Fruit fly (Drosophila melanogaster) whole organism, embryonic: ENCODE data around the gene CG31957.

Experiments
- Abd-B ChIP-seq: fragments of 200-800 bp; sonication (Bioruptor generic); optimal IDR thresholded peaks from 2 replicates; lab custom pipeline; 2018; ENCODE audit warnings: missing biosample characterization, mild to moderate bottlenecking, missing genetic modification characterization, moderate library complexity
- Aef1 ChIP-seq: fragments of 200-800 bp; sonication (Bioruptor generic); IDR thresholded peaks from 3 replicates; pipeline ENCODE4 v1.3.6; 2022; ENCODE audit warnings: missing biosample characterization, missing genetic modification characterization
- Asciz ChIP-seq: fragments of 200-800 bp; sonication (Bioruptor generic); optimal IDR thresholded peaks from 2 replicates; lab custom pipeline; 2017; ENCODE audit warnings: missing biosample characterization, mild to moderate bottlenecking, missing genetic modification characterization, missing genetic modification reagents
- Atf6 ChIP-seq: fragments of 200-800 bp; sonication (Bioruptor generic); IDR thresholded peaks from 2 replicates; pipeline ENCODE4 v1.3.6; 2022; ENCODE audit warnings: missing biosample characterization, missing genetic modification characterization
- Awh ChIP-seq: fragments of 200-800 bp; sonication (Bioruptor generic); IDR thresholded peaks from 2 replicates; pipeline ENCODE4, ENCODE4 v1.3.6; 2022; ENCODE audit warnings: missing biosample characterization, missing genetic modification characterization
- CG10209 ChIP-seq: fragments of 200-800 bp; sonication (Bioruptor generic); optimal IDR thresholded peaks from 3 replicates; lab custom pipeline; 2017; ENCODE audit warnings: missing biosample characterization, mild to moderate bottlenecking, missing genetic modification characterization, missing genetic modification reagents
- CG11247 ChIP-seq: fragments of 200-800 bp; sonication (Bioruptor generic); IDR thresholded peaks from 2 replicates; pipeline ENCODE4 v1.3.6; 2022; ENCODE audit warnings: missing biosample characterization, missing genetic modification characterization
- CG11696 ChIP-seq: fragments of 200-800 bp; sonication (Bioruptor generic); IDR thresholded peaks from 2 replicates; pipeline ENCODE4 v1.3.6; 2022; ENCODE audit warnings: missing biosample characterization, missing genetic modification characterization
- CG11723 ChIP-seq: fragments of 200-800 bp; sonication (Bioruptor generic); optimal IDR thresholded peaks from 2 replicates; lab custom pipeline; 2017; ENCODE audit warnings: missing biosample characterization, mild to moderate bottlenecking, missing genetic modification characterization
- CG12219 ChIP-seq: fragments of 200-800 bp; sonication (Bioruptor generic); optimal IDR thresholded peaks from 3 replicates; lab custom pipeline; 2018; ENCODE audit warnings: missing biosample characterization, mild to moderate bottlenecking, missing genetic modification characterization
- CG12299 ChIP-seq: fragments of 200-800 bp; sonication (Bioruptor generic); optimal IDR thresholded peaks from 2 replicates; lab custom pipeline; 2018; ENCODE audit warnings: missing biosample characterization, mild to moderate bottlenecking, missing genetic modification characterization
- CG12942 ChIP-seq: fragments of 200-800 bp; sonication (Bioruptor generic); optimal IDR thresholded peaks from 3 replicates; lab custom pipeline; 2016; ENCODE audit warnings: missing biosample characterization, missing genetic modification characterization
- CG13894 ChIP-seq: fragments of 200-800 bp; sonication (Bioruptor generic); optimal IDR thresholded peaks from 3 replicates; lab custom pipeline; 2018; ENCODE audit warnings: missing biosample characterization, mild to moderate bottlenecking, missing genetic modification characterization, moderate library complexity
- CG15479 ChIP-seq: fragments of 200-800 bp; sonication (Bioruptor generic); optimal IDR thresholded peaks from 3 replicates; lab custom pipeline; 2019; ENCODE audit warnings: missing biosample characterization, mild to moderate bottlenecking, missing genetic modification characterization, moderate library complexity
- CG16863 ChIP-seq: fragments of 200-800 bp; sonication (Bioruptor generic); optimal IDR thresholded peaks from 3 replicates; lab custom pipeline; 2016; ENCODE audit warnings: missing biosample characterization, missing genetic modification characterization
- CG17612 ChIP-seq: fragments of 200-800 bp; sonication (Bioruptor generic); IDR thresholded peaks from 2 replicates; pipeline ENCODE4 v1.3.6; 2022; ENCODE audit warnings: missing biosample characterization, missing genetic modification characterization
- CG17829 ChIP-seq: fragments of 200-800 bp; optimal IDR thresholded peaks from 2 replicates; lab custom pipeline; 2019; ENCODE audit warnings: missing biosample characterization, mild to moderate bottlenecking, missing genetic modification characterization, moderate library complexity
- CG2712 ChIP-seq: fragments of 200-800 bp; optimal IDR thresholded peaks from 3 replicates; lab custom pipeline; 2019; ENCODE audit warnings: missing biosample characterization, mild to moderate bottlenecking, missing genetic modification characterization, moderate library complexity
- CG3726 ChIP-seq: fragments of 200-800 bp; sonication (Bioruptor generic); IDR thresholded peaks from 3 replicates; pipeline ENCODE4, ENCODE4 v1.3.6; 2022; ENCODE audit warnings: missing biosample characterization, missing genetic modification characterization
- CG4404 ChIP-seq: fragments of 200-800 bp; sonication (Bioruptor generic); IDR thresholded peaks from 2 replicates; pipeline ENCODE4 v1.3.6; 2022; ENCODE audit warnings: missing biosample characterization, missing genetic modification characterization
- CG4424 ChIP-seq: fragments of 200-800 bp; sonication (Bioruptor generic); optimal IDR thresholded peaks from 3 replicates; lab custom pipeline; 2016; ENCODE audit warnings: missing biosample characterization, missing genetic modification characterization
- CG6175 ChIP-seq: fragments of 200-800 bp; sonication (Bioruptor generic); IDR thresholded peaks from 3 replicates; pipeline ENCODE4 v1.3.6; 2022; ENCODE audit warnings: missing biosample characterization, missing genetic modification characterization
- CG6765 ChIP-seq: fragments of 200-800 bp; sonication (Bioruptor generic); optimal IDR thresholded peaks from 3 replicates; lab custom pipeline; 2017; ENCODE audit warnings: missing biosample characterization, mild to moderate bottlenecking, missing genetic modification characterization
- CG6813 ChIP-seq: fragments of 200-800 bp; sonication (Bioruptor generic); optimal IDR thresholded peaks from 2 replicates; lab custom pipeline; 2017; ENCODE audit warnings: missing biosample characterization, missing genetic modification characterization, mild to moderate bottlenecking, moderate library complexity, missing genetic modification reagents
- CG8924 ChIP-seq: fragments of 200-800 bp; optimal IDR thresholded peaks from 3 replicates; lab custom pipeline; 2019; ENCODE audit warnings: missing biosample characterization, mild to moderate bottlenecking, missing genetic modification characterization, moderate library complexity
- CG9932 ChIP-seq: fragments of 200-800 bp; sonication (Bioruptor generic); IDR thresholded peaks from 2 replicates; pipeline ENCODE4 v1.3.6; 2022; ENCODE audit warnings: missing biosample characterization, missing genetic modification characterization
- Deaf1 ChIP-seq: fragments of 200-800 bp; optimal IDR thresholded peaks from 3 replicates; lab custom pipeline; 2019; ENCODE audit warnings: missing biosample characterization, mild to moderate bottlenecking, missing genetic modification characterization, moderate library complexity
- Dip2 ChIP-seq: fragments of 200-800 bp; sonication (Bioruptor generic); IDR thresholded peaks from 2 replicates; pipeline ENCODE4 v1.3.6; 2022; ENCODE audit warnings: missing biosample characterization, missing genetic modification characterization
- Eip74EF ChIP-seq, 2 experiments: fragments of 200-800 bp in 1 of 2; fragments of >200 bp in 1 of 2; sonication (Bioruptor generic) in 1 of 2; optimal IDR thresholded peaks; 2 replicates each; lab custom pipeline; 2017 to 2019; ENCODE audit warnings: missing biosample characterization in 2 of 2, missing genetic modification characterization in 2 of 2, mild to moderate bottlenecking in 1 of 2, moderate library complexity in 1 of 2
- Jarid2 ChIP-seq: fragments of 200-800 bp; sonication (Bioruptor generic); optimal IDR thresholded peaks from 3 replicates; lab custom pipeline; 2017; ENCODE audit warnings: mild to moderate bottlenecking, missing biosample characterization, missing genetic modification reagents, missing genetic modification characterization
- NFAT ChIP-seq: fragments of 200-800 bp; sonication (Bioruptor generic); IDR thresholded peaks from 2 replicates; pipeline ENCODE4 v1.3.6; 2022; ENCODE audit warnings: missing biosample characterization, missing genetic modification characterization
- Nf-YA ChIP-seq: fragments of 200-800 bp; sonication (Bioruptor generic); IDR thresholded peaks from 2 replicates; pipeline ENCODE4 v1.3.6; 2022; ENCODE audit warnings: missing biosample characterization, missing genetic modification characterization
- TFAM ChIP-seq: fragments of 200-800 bp; sonication (Bioruptor generic); optimal IDR thresholded peaks from 2 replicates; lab custom pipeline; 2017; ENCODE audit warnings: missing biosample characterization, missing genetic modification characterization, inconsistent platforms
- Tbp ChIP-seq: fragments of >200 bp; optimal IDR thresholded peaks from 2 replicates; lab custom pipeline; 2018; ENCODE audit warnings: missing biosample characterization, missing genetic modification characterization
- Usf ChIP-seq: fragments of 200-800 bp; sonication (Bioruptor generic); optimal IDR thresholded peaks from 2 replicates; lab custom pipeline; 2017; ENCODE audit warnings: missing genotype, missing biosample characterization, missing genetic modification characterization
- aop ChIP-seq: fragments of 200-800 bp; sonication (Bioruptor generic); IDR thresholded peaks from 2 replicates; pipeline ENCODE4 v1.3.6; 2022; ENCODE audit warnings: missing biosample characterization, missing genetic modification characterization
- cg ChIP-seq: fragments of 200-800 bp; sonication (Bioruptor generic); optimal IDR thresholded peaks from 3 replicates; lab custom pipeline; 2019; ENCODE audit warnings: missing biosample characterization, mild to moderate bottlenecking, missing genetic modification characterization, moderate library complexity
- crp ChIP-seq, 2 experiments: fragments of 200-800 bp; sonication (Bioruptor generic); optimal IDR thresholded peaks; 2 replicates in 1 of 2; 3 replicates in 1 of 2; lab custom pipeline; 2017; ENCODE audit warnings: missing biosample characterization in 2 of 2, missing genetic modification characterization in 2 of 2, mild to moderate bottlenecking in 1 of 2, moderate library complexity in 1 of 2
- dati ChIP-seq: fragments of 200-800 bp; sonication (Bioruptor generic); IDR thresholded peaks from 2 replicates; pipeline ENCODE4 v1.3.6; 2022; ENCODE audit warnings: missing biosample characterization, missing genetic modification characterization
- dimm ChIP-seq: fragments of 200-800 bp; sonication (Bioruptor generic); IDR thresholded peaks from 2 replicates; pipeline ENCODE4 v1.3.6; 2022; ENCODE audit warnings: missing biosample characterization, missing genetic modification characterization
- dmrt11E ChIP-seq: fragments of 200-800 bp; sonication (Bioruptor generic); optimal IDR thresholded peaks from 3 replicates; lab custom pipeline; 2018; ENCODE audit warnings: missing biosample characterization, mild to moderate bottlenecking, missing genetic modification characterization, moderate library complexity
- dmrt99B ChIP-seq: fragments of 200-800 bp; sonication (Bioruptor generic); optimal IDR thresholded peaks from 2 replicates; lab custom pipeline; 2018; ENCODE audit warnings: missing biosample characterization, mild to moderate bottlenecking, missing genetic modification characterization, moderate library complexity
- fd3F ChIP-seq: fragments of 200-800 bp; sonication (Bioruptor generic); optimal IDR thresholded peaks from 2 replicates; lab custom pipeline; 2018; ENCODE audit warnings: missing biosample characterization, mild to moderate bottlenecking, missing genetic modification characterization, moderate library complexity
- gcm ChIP-seq: fragments of 200-800 bp; sonication (Bioruptor generic); optimal IDR thresholded peaks from 2 replicates; lab custom pipeline; 2019; ENCODE audit warnings: missing biosample characterization, mild to moderate bottlenecking, missing genetic modification characterization, moderate library complexity
- kni ChIP-seq: fragments of 200-800 bp; sonication (Bioruptor generic); optimal IDR thresholded peaks from 3 replicates; lab custom pipeline; 2017; ENCODE audit warnings: mild to moderate bottlenecking, missing biosample characterization, missing genetic modification reagents, missing genetic modification characterization
- maf-S ChIP-seq: fragments of 200-800 bp; sonication (Bioruptor generic); optimal IDR thresholded peaks from 2 replicates; lab custom pipeline; 2016; ENCODE audit warnings: missing biosample characterization, missing genetic modification characterization
- psq ChIP-seq: fragments of 200-800 bp; sonication (Bioruptor generic); optimal IDR thresholded peaks from 2 replicates; lab custom pipeline; 2017; ENCODE audit warnings: missing biosample characterization, missing genetic modification characterization
- sna ChIP-seq: fragments of 200-800 bp; sonication (Bioruptor generic); IDR thresholded peaks from 2 replicates; pipeline ENCODE4 v1.3.6; 2022; ENCODE audit warnings: missing biosample characterization, missing genetic modification characterization; ENCODE audit not compliant: partially characterized antibody
- sug ChIP-seq: fragments of 200-800 bp; optimal IDR thresholded peaks from 2 replicates; lab custom pipeline; 2019; ENCODE audit warnings: missing biosample characterization, mild to moderate bottlenecking, missing genetic modification characterization, moderate library complexity
- tgo ChIP-seq: fragments of 200-800 bp; sonication (Bioruptor generic); IDR thresholded peaks from 3 replicates; pipeline ENCODE4 v1.3.6; 2022; ENCODE audit warnings: missing biosample characterization, missing genetic modification characterization
- tna ChIP-seq: fragments of 200-800 bp; sonication (Bioruptor generic); IDR thresholded peaks from 2 replicates; pipeline ENCODE4 v1.3.6; 2022; ENCODE audit warnings: missing biosample characterization, missing genetic modification characterization; ENCODE audit not compliant: partially characterized antibody

CG31957 gene

dm6 chr2L:3872283-3872682 lies at the start of gene CG31957 (continued):
- no peak for TF ChIP-seq CG12219 (GFP tag; lab: Kevin White, UChicago)
- peak; percentile 71 for TF ChIP-seq maf-S (GFP tag; lab: Kevin White, UChicago)
- peak; percentile 28 for TF ChIP-seq CG4424
- peak; percentile 50 for TF ChIP-seq CG17829 (tag; lab: Kevin White, UChicago)
- TF ChIP-seq gcm (GFP tag; lab: Kevin White, UChicago), result no peak
- TF ChIP-seq CG4404 (GFP tag; lab: Robert Waterston, UW), result no peak
- no peak for TF ChIP-seq Tbp (GFP tag; lab: Kevin White, UChicago)
- no peak for TF ChIP-seq Dip2 (GFP tag; lab: Robert Waterston, UW)
- TF ChIP-seq NFAT (GFP tag; lab: Robert Waterston, UW), result peak; percentile 76
- peak; percentile 5 for TF ChIP-seq dmrt11E (tag; lab: Kevin White, UChicago)
- TF ChIP-seq Abd-B (GFP tag; lab: Kevin White, UChicago), result peak; percentile 52
- no peak for TF ChIP-seq CG15479
- no peak for TF ChIP-seq CG12299
- peak; percentile 74 to 97 for TF ChIP-seq crp (GFP tag; optimal IDR thresholded peaks at IDR 0.05; lab: Kevin White, UChicago)
- TF ChIP-seq sna (GFP tag; lab: Robert Waterston, UW), result peak; percentile 85
- TF ChIP-seq Asciz (GFP tag; lab: Kevin White, UChicago), result no peak
- TF ChIP-seq CG2712 (tag; lab: Kevin White, UChicago), result peak; percentile 27
- no peak for TF ChIP-seq CG3726 (GFP tag; lab: Robert Waterston, UW)
- no peak for TF ChIP-seq dimm
- TF ChIP-seq cg (GFP tag; lab: Kevin White, UChicago), result no peak
- no peak for TF ChIP-seq TFAM (GFP tag; lab: Kevin White, UChicago)
- no peak for TF ChIP-seq fd3F
- TF ChIP-seq CG11696 (GFP tag; lab: Robert Waterston, UW), result no peak
- TF ChIP-seq Atf6 (GFP tag; lab: Robert Waterston, UW), result 0 out of 2 replicates have a peak, but pooled peaks have one; percentile 40
- TF ChIP-seq CG13894, result no peak
- TF ChIP-seq Deaf1 (tag; lab: Kevin White, UChicago), result no peak
- TF ChIP-seq CG10209 (GFP tag; lab: Kevin White, UChicago), result peak; percentile 34
- TF ChIP-seq CG6765 (GFP tag; lab: Kevin White, UChicago), result no peak
- TF ChIP-seq CG6813 (GFP tag; lab: Kevin White, UChicago), result no peak
- peak; percentile 36; the same call in 2 of the 3 replicates for TF ChIP-seq tgo (GFP tag; lab: Robert Waterston, UW)
- TF ChIP-seq Aef1 (GFP tag; lab: Robert Waterston, UW), result 0 out of 3 replicates have a peak, but pooled peaks have one; percentile 37
- TF ChIP-seq Usf, result no peak
- no peak for TF ChIP-seq Eip74EF (GFP tag; optimal IDR thresholded peaks at IDR 0.05; lab: Kevin White, UChicago)
- TF ChIP-seq dmrt99B (tag; lab: Kevin White, UChicago), result no peak
- no peak for TF ChIP-seq CG6175 (GFP tag; lab: Robert Waterston, UW)
- TF ChIP-seq CG11247 (GFP tag; lab: Robert Waterston, UW), result peak; percentile 46; the same call in 1 of the 2 replicates
- no peak for TF ChIP-seq psq (GFP tag; lab: Kevin White, UChicago)
- TF ChIP-seq kni, result no peak
- TF ChIP-seq CG12942 (GFP tag; lab: Kevin White, UChicago), result peak; percentile 65
- TF ChIP-seq Jarid2 (GFP tag; lab: Kevin White, UChicago), result no peak
- TF ChIP-seq Awh (GFP tag; lab: Robert Waterston, UW), result no peak
- TF ChIP-seq CG9932, result peak; percentile 91
- peak; percentile 36 for TF ChIP-seq CG8924 (tag; lab: Kevin White, UChicago)
- TF ChIP-seq dati, result no peak
- TF ChIP-seq sug (tag; lab: Kevin White, UChicago), result no peak
- TF ChIP-seq CG16863 (GFP tag; lab: Kevin White, UChicago), result peak; percentile 19
- 0 out of 2 replicates have a peak, but pooled peaks have one; percentile 13 for TF ChIP-seq CG17612 (GFP tag; lab: Robert Waterston, UW)
- no peak for TF ChIP-seq aop (GFP tag; lab: Robert Waterston, UW)
- TF ChIP-seq CG11723, result no peak
- no peak for TF ChIP-seq Nf-YA (GFP tag; lab: Robert Waterston, UW)
- TF ChIP-seq tna (GFP tag; lab: Robert Waterston, UW), result peak; percentile 73
